Fruit fly (Drosophila melanogaster): ENCODE measurements around the gene Or98b.

The Or98b gene

DNA sequence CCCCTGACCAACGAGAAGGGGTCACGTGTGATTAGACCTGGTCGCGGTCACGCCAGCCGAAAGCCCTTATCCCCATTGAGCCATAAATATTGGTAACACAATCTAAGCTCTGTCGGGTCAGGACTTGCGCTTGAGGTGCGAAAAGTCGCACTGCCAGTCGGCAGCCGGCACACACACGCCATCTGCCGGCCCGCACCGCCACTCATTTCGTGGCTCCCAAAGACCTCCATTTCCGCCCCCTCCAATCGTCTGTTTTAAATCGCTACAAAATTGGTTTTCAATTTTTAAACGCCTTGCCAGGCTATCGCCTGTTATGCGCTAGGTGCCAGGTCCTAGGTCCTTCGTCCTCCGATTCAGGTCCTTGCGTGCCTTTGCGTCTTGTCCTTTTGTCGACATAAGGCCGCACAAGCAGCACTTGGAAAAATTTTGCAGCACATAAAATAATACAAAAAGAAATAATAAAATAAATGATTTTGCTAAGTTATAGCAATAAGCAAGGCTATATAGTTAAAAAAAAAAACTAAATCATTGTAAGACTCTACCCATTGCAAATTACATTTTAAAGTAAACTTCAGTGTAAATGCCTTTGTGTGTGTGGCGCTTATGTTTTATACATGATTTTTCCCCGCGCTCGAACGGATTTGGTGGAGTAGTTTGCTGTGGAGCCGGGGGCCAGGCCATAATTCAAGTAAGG lies 34.7 kb upstream of the Or98b start (continued):
- peak; percentile 54 for TF ChIP-seq lab (GFP tag; optimal IDR thresholded peaks at IDR 0.05)
- 0 out of 2 replicates have a peak, but pooled peaks have one; percentile 12 for TF ChIP-seq HLH3B (GFP tag; IDR thresholded peaks at IDR 0.05)
- TF ChIP-seq hkb (optimal IDR thresholded peaks at IDR 0.05) = no peak
- TF ChIP-seq hkb (GFP tag; IDR thresholded peaks at IDR 0.05) = peak; percentile 44
- peak; percentile 6 for TF ChIP-seq tin (GFP tag; optimal IDR thresholded peaks at IDR 0.05)
- TF ChIP-seq CHES-1-like (GFP tag; optimal IDR thresholded peaks at IDR 0.05) = no peak
- TF ChIP-seq ems (GFP tag; optimal IDR thresholded peaks at IDR 0.05) = no peak
- no peak for TF ChIP-seq fru (optimal IDR thresholded peaks at IDR 0.05)
- TF ChIP-seq ranshi (GFP tag; IDR thresholded peaks at IDR 0.05) = peak; percentile 31; the same call in 1 of the 2 replicates
- peak; percentile 16 for TF ChIP-seq cwo (GFP tag; optimal IDR thresholded peaks at IDR 0.05)
- TF ChIP-seq Bgb (GFP tag; IDR thresholded peaks at IDR 0.05; ENCODE audit: partially characterized antibody) = no peak
- peak; percentile 27 for TF ChIP-seq CG9727 (GFP tag; optimal IDR thresholded peaks at IDR 0.05)
- peak; percentile 36 for TF ChIP-seq CG1233 (GFP tag; optimal IDR thresholded peaks at IDR 0.05)
- TF ChIP-seq CG18476 (GFP tag; optimal IDR thresholded peaks at IDR 0.05) = peak; percentile 16
- no peak for TF ChIP-seq CG8944 (GFP tag; optimal IDR thresholded peaks at IDR 0.05)
- no peak for TF ChIP-seq CG8765 (GFP tag; IDR thresholded peaks at IDR 0.05)
- TF ChIP-seq Rfx (GFP tag; IDR thresholded peaks at IDR 0.05) = 0 out of 2 replicates have a peak, but pooled peaks have one; percentile 29
- 0 out of 2 replicates have a peak, but pooled peaks have one; percentile 5 for TF ChIP-seq wdn (GFP tag; IDR thresholded peaks at IDR 0.05)
- no peak for TF ChIP-seq Ravus (GFP tag; IDR thresholded peaks at IDR 0.05)
- no peak for TF ChIP-seq E2f1 (GFP tag; IDR thresholded peaks at IDR 0.05)

DNA sequence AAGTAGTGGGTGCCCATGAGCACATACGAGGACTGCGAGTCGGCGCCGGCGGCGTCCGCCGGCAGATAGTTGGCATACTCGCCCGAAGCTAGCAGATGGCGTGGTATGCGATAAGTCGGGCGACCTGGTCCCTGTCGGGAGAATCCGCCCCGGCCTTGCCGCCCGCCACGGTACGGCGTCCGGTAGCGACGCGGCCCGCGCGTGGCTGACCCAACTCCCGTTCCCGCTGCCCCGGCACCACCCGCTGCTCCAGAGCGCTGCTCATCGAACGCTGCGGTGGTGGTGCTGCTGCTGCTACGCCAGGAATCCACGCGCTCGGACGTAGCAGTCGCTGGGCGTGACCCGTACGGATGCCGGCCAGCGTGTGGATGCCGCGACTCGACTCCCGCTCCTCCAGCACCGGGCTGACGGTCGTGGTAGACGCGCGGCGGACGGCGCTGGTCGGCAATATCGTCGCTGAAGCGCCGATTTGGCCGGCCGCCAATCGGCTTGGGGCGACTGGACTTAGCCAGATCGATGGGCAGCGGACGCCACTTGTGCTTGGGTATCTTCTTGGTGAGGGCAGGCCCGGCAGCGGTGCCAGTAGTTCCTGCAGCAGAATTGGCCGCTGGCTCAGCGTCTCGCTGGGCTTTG lies 28.2 kb upstream of the Or98b start:
- 0 out of 3 replicates have a peak, but pooled peaks have one; percentile 10 for TF ChIP-seq CG7357 (GFP tag; IDR thresholded peaks at IDR 0.05)
- TF ChIP-seq CG10543 (GFP tag; optimal IDR thresholded peaks at IDR 0.05) = peak; percentile 13
- peak; percentile 52; the same call in 1 of the 3 replicates for TF ChIP-seq zen2 (GFP tag; IDR thresholded peaks at IDR 0.05; ENCODE audit: partially characterized antibody)
- peak; percentile 94 for TF ChIP-seq Ets65A (GFP tag)
- 0 out of 4 replicates have a peak, but pooled peaks have one; percentile 10 for TF ChIP-seq chinmo (GFP tag; IDR thresholded peaks at IDR 0.05; ENCODE audit: partially characterized antibody)
- TF ChIP-seq sr (GFP tag; IDR thresholded peaks at IDR 0.05) = 0 out of 3 replicates have a peak, but pooled peaks have one; percentile 27
- TF ChIP-seq Atf6 (GFP tag; IDR thresholded peaks at IDR 0.05) = 0 out of 2 replicates have a peak, but pooled peaks have one; percentile 40
- no peak for TF ChIP-seq HmgD (GFP tag; optimal IDR thresholded peaks at IDR 0.05)
- TF ChIP-seq mam (GFP tag; optimal IDR thresholded peaks at IDR 0.05) = no peak
- no peak for TF ChIP-seq Side (GFP tag; optimal IDR thresholded peaks at IDR 0.05)
- 0 out of 2 replicates have a peak, but pooled peaks have one; percentile 7 for TF ChIP-seq slbo (GFP tag; IDR thresholded peaks at IDR 0.05)
- TF ChIP-seq sens (GFP tag) = peak; percentile 31
- 0 out of 2 replicates have a peak, but pooled peaks have one; percentile 15 for TF ChIP-seq Scr (GFP tag; IDR thresholded peaks at IDR 0.05; ENCODE audit: partially characterized antibody)
- no peak for TF ChIP-seq CG10979 (tag; optimal IDR thresholded peaks at IDR 0.05)
- TF ChIP-seq Med (GFP tag) = peak; percentile 64
- TF ChIP-seq sd (tag; optimal IDR thresholded peaks at IDR 0.05) = no peak
- TF ChIP-seq CG31224 (GFP tag; IDR thresholded peaks at IDR 0.05) = no peak
- TF ChIP-seq Doc3 (GFP tag; IDR thresholded peaks at IDR 0.05; ENCODE audit: partially characterized antibody) = 0 out of 3 replicates have a peak, but pooled peaks have one; percentile 40
- TF ChIP-seq crol (GFP tag; IDR thresholded peaks at IDR 0.05) = 0 out of 2 replicates have a peak, but pooled peaks have one; percentile 17
- 0 out of 3 replicates have a peak, but pooled peaks have one; percentile 25 for TF ChIP-seq knrl (GFP tag; IDR thresholded peaks at IDR 0.05; ENCODE audit: partially characterized antibody)
- peak; percentile 78 for TF ChIP-seq CG12769 (tag; optimal IDR thresholded peaks at IDR 0.05)
